Fruit fly (Drosophila melanogaster): Measurements from ENCODE around the gene CG44085.

CG44085 gene

dm6 chr2L:13245855-13246645 is 14.8 kb upstream of the CG44085 start, which contains the start of gene CG16820:
CG16820 (plus strand) TSS chr2L:13246232.
- no peak for TF ChIP-seq CTCF (optimal IDR thresholded peaks at IDR 0.05)

- TF ChIP-seq CTCF (optimal IDR thresholded peaks at IDR 0.05): no peak
- no peak for TF ChIP-seq CG8478 (optimal IDR thresholded peaks at IDR 0.05)
These were observed 9.6 kb upstream of the CG44085 start for dm6 chr2L:13251167-13251566.

dm6 chr2L:13257177-13257576 is 3.6 kb upstream of the CG44085 start, which contains the start of gene Naa20B:
Naa20B (plus strand) TSS chr2L:13257477.
- TF ChIP-seq CTCF (optimal IDR thresholded peaks at IDR 0.05) (no peak), CG8478 (optimal IDR thresholded peaks at IDR 0.05) (no peak)

- TF ChIP-seq CG8478 (optimal IDR thresholded peaks at IDR 0.05): no peak
- TF ChIP-seq CTCF (optimal IDR thresholded peaks at IDR 0.05): no peak
These were observed 2.1 kb upstream of the CG44085 start for dm6 chr2L:13258702-13259101.

- TF ChIP-seq CTCF (optimal IDR thresholded peaks at IDR 0.05): no peak
- no peak for TF ChIP-seq CG8478 (optimal IDR thresholded peaks at IDR 0.05)
These were observed 1.2 kb upstream of the CG44085 start, which contains the start of gene CG31730 for dm6 chr2L:13259643-13260042. CG31730 (minus strand) TSS chr2L:13259743.

dm6 chr2L:13265776-13266175 is 5.0 kb downstream of the CG44085 start, which contains the start of gene CG31848:
CG31848 (minus strand) TSS chr2L:13265876.
- no peak for TF ChIP-seq CG8478 (optimal IDR thresholded peaks at IDR 0.05)
- no peak for TF ChIP-seq CTCF (optimal IDR thresholded peaks at IDR 0.05)

dm6 chr2L:13266627-13267026 is 5.8 kb downstream of the CG44085 start:
- TF ChIP-seq CTCF (optimal IDR thresholded peaks at IDR 0.05): no peak
- TF ChIP-seq CG8478 (optimal IDR thresholded peaks at IDR 0.05): no peak

dm6 chr2L:13268040-13268652 is 7.3 kb downstream of the CG44085 start:
- TF ChIP-seq CG8478 (optimal IDR thresholded peaks at IDR 0.05) (no peak), CTCF (optimal IDR thresholded peaks at IDR 0.05) (no peak)

- TF ChIP-seq CTCF (optimal IDR thresholded peaks at IDR 0.05) (no peak), CG8478 (optimal IDR thresholded peaks at IDR 0.05) (no peak)
These were observed 11.7 kb downstream of the CG44085 start for dm6 chr2L:13272541-13272940.

- no peak for TF ChIP-seq CG8478 (optimal IDR thresholded peaks at IDR 0.05)
- no peak for TF ChIP-seq CTCF (optimal IDR thresholded peaks at IDR 0.05)
These were observed 25.0 kb downstream of the CG44085 start for dm6 chr2L:13285791-13286190.

dm6 chr2L:13286456-13286855 is 25.6 kb downstream of the CG44085 start, which contains the start of the genes Drep4 and Uvrag:
Drep4 (minus strand) TSS chr2L:13286462.
Uvrag (plus strand) TSS chr2L:13286777.
- no peak for TF ChIP-seq CG8478 (optimal IDR thresholded peaks at IDR 0.05)
- TF ChIP-seq CTCF (optimal IDR thresholded peaks at IDR 0.05): no peak

- TF ChIP-seq CTCF (optimal IDR thresholded peaks at IDR 0.05) (no peak), CG8478 (optimal IDR thresholded peaks at IDR 0.05) (no peak)
These were observed 28.9 kb downstream of the CG44085 start, which contains the start of gene CG31729 for dm6 chr2L:13289689-13290088. CG31729 (plus strand) TSS chr2L:13289997.

- TF ChIP-seq CTCF (optimal IDR thresholded peaks at IDR 0.05): no peak
- TF ChIP-seq CG8478 (optimal IDR thresholded peaks at IDR 0.05): no peak
These were observed 29.7 kb downstream of the CG44085 start for dm6 chr2L:13290276-13291065.

dm6 chr2L:13291066-13291434 is 30.2 kb downstream of the CG44085 start:
- TF ChIP-seq CTCF (optimal IDR thresholded peaks at IDR 0.05) (no peak), CG8478 (optimal IDR thresholded peaks at IDR 0.05) (no peak)

dm6 chr2L:13291960-13292487 is 31.2 kb downstream of the CG44085 start:
- no peak for TF ChIP-seq CTCF (optimal IDR thresholded peaks at IDR 0.05)
- TF ChIP-seq CG8478 (optimal IDR thresholded peaks at IDR 0.05): no peak
